Worm (Caenorhabditis elegans) whole organism, early embryonic: ENCODE results near the gene klp-17.

Source experiments
- B0310.2 ChIP-seq: sonication (generic microtip); optimal IDR thresholded peaks from 2 replicates; lab custom pipeline; 2016; ENCODE audit warnings: mild to moderate bottlenecking, missing genetic modification characterization, missing compliant biosample characterization
- ama-1 ChIP-seq: fragments of 150-350 bp; optimal IDR thresholded peaks from 2 replicates; lab custom pipeline; 2014
- flt-1 ChIP-seq: fragments of 200-800 bp; sonication (Bioruptor generic); IDR thresholded peaks from 2 replicates; pipeline ENCODE4 v1.3.6; 2022; ENCODE audit warnings: missing genetic modification characterization, missing compliant biosample characterization
- hmbx-1 ChIP-seq: sonication (generic microtip); optimal IDR thresholded peaks from 2 replicates; lab custom pipeline; 2016; ENCODE audit warnings: mild to moderate bottlenecking, missing genetic modification characterization, missing compliant biosample characterization
- tbx-37 ChIP-seq: fragments of 200-800 bp; sonication (Bioruptor generic); conservative IDR thresholded peaks from 2 replicates; pipeline ENCODE4 v1.3.6; 2022; ENCODE audit warnings: missing genetic modification reagents, missing genetic modification characterization, missing compliant biosample characterization

ce11 chrII:11453639-11454038 lies 13.8 kb downstream of the klp-17 start:
- TF ChIP-seq ama-1 (lab: Kevin White, UChicago) = no peak
- no peak for TF ChIP-seq flt-1 (GFP tag; lab: Robert Waterston, UW)
- TF ChIP-seq hmbx-1 (tag; lab: Kevin White, UChicago) = no peak
- no peak for TF ChIP-seq B0310.2 (tag; lab: Kevin White, UChicago)
- no peak for TF ChIP-seq tbx-37 (GFP tag; lab: Robert Waterston, UW)
